Worm (Caenorhabditis elegans) whole organism, midembryonic: Measurements from ENCODE around the gene T02H6.8.
A peak's percentile ranks its signal among the peaks of the same experiment; 100 is the strongest.
"Not testable (repeated sequence)": the region's sequence is repeated elsewhere in the genome, so short reads cannot be mapped to it uniquely, and the experiment has no call there.

Experiments used
- T22C8.4 ChIP-seq: fragments of 200-800 bp; sonication (Bioruptor generic); IDR thresholded peaks from 2 replicates; pipeline ENCODE4 v1.3.6; 2022; ENCODE audit warnings: missing genetic modification characterization, missing compliant biosample characterization
- cog-1 ChIP-seq: sonication (generic microtip); optimal IDR thresholded peaks from 2 replicates; lab custom pipeline; 2016; ENCODE audit warnings: missing genetic modification characterization, missing compliant biosample characterization
- flt-1 ChIP-seq: fragments of 200-800 bp; sonication (Bioruptor generic); IDR thresholded peaks from 2 replicates; pipeline ENCODE4 v1.3.6; 2022; ENCODE audit warnings: missing genetic modification characterization, missing compliant biosample characterization
- klf-2 ChIP-seq: fragments of 200-800 bp; sonication (Bioruptor generic); conservative IDR thresholded peaks from 2 replicates; pipeline ENCODE4 v1.3.6; 2022; ENCODE audit warnings: missing genetic modification reagents, missing genetic modification characterization, missing compliant biosample characterization
- med-1 ChIP-seq: sonication (generic microtip); optimal IDR thresholded peaks from 2 replicates; lab custom pipeline; 2017; ENCODE audit warnings: missing genetic modification characterization, mild to moderate bottlenecking, missing compliant biosample characterization, antibody characterized with exemption, missing genetic modification reagents; ENCODE audit not compliant: insufficient read depth
- ref-1 ChIP-seq: fragments of 200-800 bp; sonication (Bioruptor generic); conservative IDR thresholded peaks from 2 replicates; pipeline ENCODE4 v1.3.6; 2022; ENCODE audit warnings: missing genetic modification reagents, missing genetic modification characterization, missing compliant biosample characterization
- tab-1 ChIP-seq: fragments of 200-800 bp; sonication (Bioruptor generic); IDR thresholded peaks from 2 replicates; pipeline ENCODE4 v1.3.6; 2022; ENCODE audit warnings: missing genetic modification characterization, missing compliant biosample characterization
- ztf-23 ChIP-seq: fragments of 200-800 bp; sonication (Bioruptor generic); IDR thresholded peaks from 2 replicates; pipeline ENCODE4 v1.3.6; 2022; ENCODE audit warnings: missing genetic modification reagents, missing genetic modification characterization, missing compliant biosample characterization
- ztf-29 ChIP-seq: fragments of 200-800 bp; sonication (Bioruptor generic); IDR thresholded peaks from 2 replicates; pipeline ENCODE4 v1.3.6; 2022; ENCODE audit warnings: missing genetic modification reagents, missing genetic modification characterization, missing compliant biosample characterization

ce11 chrII:698453-698852, 17.8 kb downstream of the T02H6.8 start:
- TF ChIP-seq flt-1 (GFP tag; lab: Robert Waterston, UW); T22C8.4 (GFP tag; lab: Robert Waterston, UW); med-1 (GFP tag; lab: Kevin White, UChicago); klf-2 (GFP tag; lab: Robert Waterston, UW); ref-1 (GFP tag; lab: Robert Waterston, UW); ztf-29; cog-1 (tag; lab: Kevin White, UChicago): not testable (repeated sequence)
- peak; percentile 48; the same call in 1 of the 2 replicates for TF ChIP-seq ztf-23 (GFP tag; lab: Robert Waterston, UW)
- 0 out of 2 replicates have a peak, but pooled peaks have one; percentile 45 for TF ChIP-seq tab-1 (GFP tag; lab: Robert Waterston, UW)
